Fruit fly (Drosophila melanogaster) whole organism, embryonic: ENCODE data around the gene CG34354.

ENCODE experiments used
- Adf1 ChIP-seq: fragments of 200-800 bp; sonication (Bioruptor generic); IDR thresholded peaks from 2 replicates; pipeline ENCODE4 v1.3.6; 2022; ENCODE audit warnings: missing biosample characterization, missing genetic modification characterization
- CG10274 ChIP-seq: fragments of 200-800 bp; sonication (Bioruptor generic); optimal IDR thresholded peaks from 3 replicates; lab custom pipeline; 2017; ENCODE audit warnings: missing biosample characterization, mild to moderate bottlenecking, missing genetic modification characterization
- ara ChIP-seq: fragments of 200-800 bp; sonication (Bioruptor generic); IDR thresholded peaks from 2 replicates; pipeline ENCODE4 v1.3.6; 2022; ENCODE audit warnings: missing biosample characterization, missing genetic modification characterization
- fu2 ChIP-seq: fragments of 200-800 bp; sonication (Bioruptor generic); optimal IDR thresholded peaks from 2 replicates; lab custom pipeline; 2016; ENCODE audit warnings: missing biosample characterization, missing genetic modification characterization
- gsb-n ChIP-seq: fragments of 200-800 bp; sonication (Bioruptor generic); optimal IDR thresholded peaks from 3 replicates; lab custom pipeline; 2018; ENCODE audit warnings: missing biosample characterization, mild to moderate bottlenecking, missing genetic modification characterization
- insv ChIP-seq, 2 experiments: fragments of 200-800 bp; sonication (Bioruptor generic); optimal IDR thresholded peaks; 3 replicates each; lab custom pipeline; 2016 to 2018; ENCODE audit warnings: missing biosample characterization in 2 of 2, missing genetic modification characterization in 2 of 2
- pho ChIP-seq: fragments of 200-800 bp; sonication (Bioruptor generic); optimal IDR thresholded peaks from 2 replicates; lab custom pipeline; 2016; ENCODE audit warnings: missing biosample characterization, missing genetic modification characterization
- slou ChIP-seq: fragments of 200-800 bp; sonication (Bioruptor generic); optimal IDR thresholded peaks from 3 replicates; lab custom pipeline; 2016; ENCODE audit warnings: missing biosample characterization, missing genetic modification characterization

- TF ChIP-seq insv (GFP tag; optimal IDR thresholded peaks at IDR 0.05; lab: Kevin White, UChicago) (no peak), ara (GFP tag; lab: Robert Waterston, UW) (no peak), Adf1 (no peak), fu2 (GFP tag; lab: Kevin White, UChicago) (no peak), CG10274 (GFP tag; lab: Kevin White, UChicago) (no peak), gsb-n (tag; lab: Kevin White, UChicago) (no peak), slou (GFP tag; lab: Kevin White, UChicago) (no peak), pho (GFP tag; lab: Kevin White, UChicago) (no peak)
Measured at dm6 chr3R:28283419-28283818, 136.7 kb downstream of the CG34354 start, which contains the start of gene CG34437.
